Worm (Caenorhabditis elegans) whole organism, midembryonic: ENCODE measurements around the gene ciao-2B.

Experiments
- flt-1 ChIP-seq: fragments of 200-800 bp; sonication (Bioruptor generic); IDR thresholded peaks from 2 replicates; pipeline ENCODE4 v1.3.6; 2022; ENCODE audit warnings: missing genetic modification characterization, missing compliant biosample characterization
- med-1 ChIP-seq: sonication (generic microtip); optimal IDR thresholded peaks from 2 replicates; lab custom pipeline; 2017; ENCODE audit warnings: missing genetic modification characterization, mild to moderate bottlenecking, missing compliant biosample characterization, antibody characterized with exemption, missing genetic modification reagents; ENCODE audit not compliant: insufficient read depth
- ztf-29 ChIP-seq: fragments of 200-800 bp; sonication (Bioruptor generic); IDR thresholded peaks from 2 replicates; pipeline ENCODE4 v1.3.6; 2022; ENCODE audit warnings: missing genetic modification reagents, missing genetic modification characterization, missing compliant biosample characterization

- no peak for TF ChIP-seq flt-1 (GFP tag; lab: Robert Waterston, UW)
- no peak for TF ChIP-seq ztf-29 (GFP tag; lab: Robert Waterston, UW)
- TF ChIP-seq med-1 (GFP tag; lab: Kevin White, UChicago): no peak
Observed at ce11 chrIII:13426036-13426435, 13.3 kb downstream of the ciao-2B start, which contains the start of gene cope-1.
